Worm (Caenorhabditis elegans): ENCODE data around the gene nhr-268.

The nhr-268 gene

DNA sequence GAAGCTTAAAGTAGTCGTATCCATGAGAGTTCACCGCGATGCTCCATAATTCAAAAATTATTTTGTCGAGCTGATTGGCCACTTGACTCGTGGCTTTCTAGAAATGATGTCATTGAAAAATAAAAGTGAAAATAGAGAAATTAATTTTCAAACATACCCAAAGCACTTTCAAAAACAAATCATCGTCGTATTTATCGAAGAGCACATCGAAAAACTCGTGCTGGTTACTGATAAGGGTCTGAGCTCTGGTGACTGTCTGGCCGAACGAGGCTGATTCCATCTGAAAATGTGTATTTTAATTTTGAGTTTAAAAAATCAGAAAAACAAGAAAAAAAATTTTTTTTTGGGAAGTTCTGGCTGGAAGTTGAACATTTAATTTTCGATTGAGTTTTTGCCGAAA, 22.3 kb downstream of the nhr-268 start:
- TF ChIP-seq ces-1 (GFP tag; optimal IDR thresholded peaks at IDR 0.05): no peak
- TF ChIP-seq unc-62 (GFP tag; optimal IDR thresholded peaks at IDR 0.05): no peak
- TF ChIP-seq hlh-1 (tag; optimal IDR thresholded peaks at IDR 0.05): no peak
- no peak for TF ChIP-seq ceh-43 (GFP tag; optimal IDR thresholded peaks at IDR 0.05)
- TF ChIP-seq nhr-76 (tag; optimal IDR thresholded peaks at IDR 0.05): no peak
- TF ChIP-seq drap-1 (GFP tag; optimal IDR thresholded peaks at IDR 0.05): no peak
- TF ChIP-seq cnd-1 (tag; optimal IDR thresholded peaks at IDR 0.05): no peak
- TF ChIP-seq flh-1 (GFP tag; optimal IDR thresholded peaks at IDR 0.05): no peak
- TF ChIP-seq sptf-1 (tag; optimal IDR thresholded peaks at IDR 0.05): no peak
- TF ChIP-seq blmp-1 (tag; optimal IDR thresholded peaks at IDR 0.05): no peak
- no peak for TF ChIP-seq ceh-39 (tag; optimal IDR thresholded peaks at IDR 0.05)

DNA sequence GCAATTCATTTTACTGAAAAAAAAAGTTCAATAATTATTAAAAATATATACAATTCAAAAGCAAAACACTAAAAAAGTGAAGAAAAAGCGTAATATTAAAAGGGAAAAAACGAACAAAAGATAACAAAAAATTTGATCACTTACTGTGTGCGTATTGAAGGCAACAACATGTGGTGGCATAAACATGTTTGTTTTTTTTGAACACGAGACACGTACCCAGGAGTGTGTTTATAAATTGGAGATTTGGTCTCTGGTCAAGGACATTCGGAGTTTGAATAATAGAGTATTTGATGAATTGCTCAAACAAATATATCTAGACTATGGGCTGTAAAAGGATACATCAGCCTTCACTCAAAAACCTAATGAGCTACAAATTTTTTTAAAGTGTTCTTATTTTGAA, 25.6 kb downstream of the nhr-268 start:
- TF ChIP-seq unc-62 (GFP tag; optimal IDR thresholded peaks at IDR 0.05): no peak
- no peak for TF ChIP-seq ham-2 (GFP tag; optimal IDR thresholded peaks at IDR 0.05)
- TF ChIP-seq nhr-12 (tag; optimal IDR thresholded peaks at IDR 0.05): no peak
- no peak for TF ChIP-seq unc-39 (tag; optimal IDR thresholded peaks at IDR 0.05)
- no peak for TF ChIP-seq zip-8 (tag; optimal IDR thresholded peaks at IDR 0.05)
- TF ChIP-seq nhr-2 (tag; optimal IDR thresholded peaks at IDR 0.05): no peak
- TF ChIP-seq bed-3 (GFP tag; optimal IDR thresholded peaks at IDR 0.05): no peak
- no peak for TF ChIP-seq mls-2 (tag; optimal IDR thresholded peaks at IDR 0.05)
- no peak for TF ChIP-seq blmp-1 (tag; optimal IDR thresholded peaks at IDR 0.05)
- no peak for TF ChIP-seq lin-32 (GFP tag; optimal IDR thresholded peaks at IDR 0.05)
- no peak for TF ChIP-seq flh-1 (GFP tag; optimal IDR thresholded peaks at IDR 0.05)
- TF ChIP-seq elt-1 (tag; optimal IDR thresholded peaks at IDR 0.05; ENCODE audit: borderline replicate concordance, insufficient read depth): no peak
- TF ChIP-seq ceh-39 (tag; optimal IDR thresholded peaks at IDR 0.05): no peak
- TF ChIP-seq nhr-28 (tag; optimal IDR thresholded peaks at IDR 0.05): no peak
- TF ChIP-seq mep-1 (tag; optimal IDR thresholded peaks at IDR 0.05): no peak
- no peak for TF ChIP-seq snpc-4 (tag; optimal IDR thresholded peaks at IDR 0.05)
- TF ChIP-seq nhr-237 (tag; optimal IDR thresholded peaks at IDR 0.05): no peak
- TF ChIP-seq M03D4.4 (tag; optimal IDR thresholded peaks at IDR 0.05): no peak
- TF ChIP-seq unc-120 (tag; optimal IDR thresholded peaks at IDR 0.05; ENCODE audit: poor library complexity, severe bottlenecking): no peak

DNA sequence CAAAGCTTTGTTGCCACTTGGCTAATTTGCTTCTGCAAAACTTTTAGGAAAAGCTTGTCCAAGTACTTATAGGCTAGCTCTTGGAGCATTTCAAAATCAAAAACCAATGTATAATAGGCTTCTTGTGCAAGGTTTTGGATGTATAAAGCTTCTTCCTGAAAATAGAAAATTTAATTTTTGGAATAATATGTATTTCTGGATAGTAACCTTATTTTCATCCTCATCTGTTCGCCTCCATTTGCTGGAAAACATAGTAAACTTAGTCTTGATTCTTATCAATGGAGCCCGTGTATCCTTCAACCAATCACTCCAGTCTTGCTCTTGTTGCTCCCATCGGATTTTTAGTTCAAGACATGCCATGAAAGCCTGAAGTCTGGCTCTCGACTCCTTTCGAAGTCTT, 26.6 kb downstream of the nhr-268 start, which contains the start of gene Y6E2A.4:
Y6E2A.4 (minus strand) TSS at position 101 of the 400 bp plus-strand sequence.
- TF ChIP-seq ces-1 (GFP tag; optimal IDR thresholded peaks at IDR 0.05): no peak
- no peak for TF ChIP-seq ceh-39 (tag; optimal IDR thresholded peaks at IDR 0.05)
- TF ChIP-seq lin-13 (tag; optimal IDR thresholded peaks at IDR 0.05): no peak
- no peak for TF ChIP-seq bed-3 (GFP tag; optimal IDR thresholded peaks at IDR 0.05)
- TF ChIP-seq flh-1 (GFP tag; optimal IDR thresholded peaks at IDR 0.05): no peak
- TF ChIP-seq ceh-43 (GFP tag; optimal IDR thresholded peaks at IDR 0.05): no peak
- TF ChIP-seq nhr-76 (tag; optimal IDR thresholded peaks at IDR 0.05): no peak
- TF ChIP-seq ztf-11 (tag; optimal IDR thresholded peaks at IDR 0.05): no peak
- TF ChIP-seq zip-8 (tag; optimal IDR thresholded peaks at IDR 0.05): no peak
- no peak for TF ChIP-seq drap-1 (GFP tag; optimal IDR thresholded peaks at IDR 0.05)
- TF ChIP-seq cnd-1 (tag; optimal IDR thresholded peaks at IDR 0.05): no peak
- TF ChIP-seq hlh-1 (tag; optimal IDR thresholded peaks at IDR 0.05): no peak
- no peak for TF ChIP-seq sem-2 (GFP tag; optimal IDR thresholded peaks at IDR 0.05)
- TF ChIP-seq lin-32 (GFP tag; optimal IDR thresholded peaks at IDR 0.05): no peak
- no peak for TF ChIP-seq nhr-12 (tag; optimal IDR thresholded peaks at IDR 0.05)
- no peak for TF ChIP-seq elt-3 (tag; optimal IDR thresholded peaks at IDR 0.05)
- TF ChIP-seq mls-2 (tag; optimal IDR thresholded peaks at IDR 0.05): no peak

DNA sequence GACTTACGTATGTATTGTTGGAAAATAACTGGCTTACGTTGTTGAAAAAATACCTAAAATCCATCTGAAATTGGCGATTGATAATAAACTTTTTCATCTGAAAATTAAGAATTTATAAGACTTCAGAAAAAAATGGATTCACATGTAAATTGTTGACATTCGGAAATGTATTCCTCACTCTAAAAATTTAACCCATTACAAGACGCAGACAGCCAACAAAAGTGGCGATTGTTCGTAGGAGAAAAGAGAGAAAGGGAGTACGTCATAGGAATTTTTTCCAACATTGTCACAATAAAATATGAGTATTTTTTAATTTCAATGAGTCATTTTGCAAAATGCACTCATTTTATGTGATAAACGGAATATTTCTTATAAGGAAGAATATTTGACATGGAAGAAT, 28.5 kb downstream of the nhr-268 start, which contains the start of gene Y6E2A.5:
Y6E2A.5 (minus strand) TSS at position 101 of the 400 bp plus-strand sequence.
- no peak for TF ChIP-seq elt-1 (tag; optimal IDR thresholded peaks at IDR 0.05; ENCODE audit: borderline replicate concordance, insufficient read depth)
- no peak for TF ChIP-seq elt-3 (tag; optimal IDR thresholded peaks at IDR 0.05)
- no peak for TF ChIP-seq ham-2 (GFP tag; optimal IDR thresholded peaks at IDR 0.05)
- TF ChIP-seq hlh-1 (tag; optimal IDR thresholded peaks at IDR 0.05): no peak
- TF ChIP-seq M03D4.4 (tag; optimal IDR thresholded peaks at IDR 0.05): no peak
- TF ChIP-seq ceh-83 (GFP tag; optimal IDR thresholded peaks at IDR 0.05): no peak
- no peak for TF ChIP-seq sem-2 (GFP tag; optimal IDR thresholded peaks at IDR 0.05)
- no peak for TF ChIP-seq nhr-237 (tag; optimal IDR thresholded peaks at IDR 0.05)
- TF ChIP-seq ces-1 (GFP tag; optimal IDR thresholded peaks at IDR 0.05): no peak
- TF ChIP-seq nhr-2 (tag; optimal IDR thresholded peaks at IDR 0.05): no peak
- TF ChIP-seq nhr-12 (tag; optimal IDR thresholded peaks at IDR 0.05): no peak
- no peak for TF ChIP-seq mab-5 (tag; optimal IDR thresholded peaks at IDR 0.05)
- TF ChIP-seq ztf-11 (tag; optimal IDR thresholded peaks at IDR 0.05): no peak
- no peak for TF ChIP-seq unc-39 (tag; optimal IDR thresholded peaks at IDR 0.05)
- TF ChIP-seq mls-2 (tag; optimal IDR thresholded peaks at IDR 0.05): no peak
- TF ChIP-seq drap-1 (GFP tag; optimal IDR thresholded peaks at IDR 0.05): no peak
- no peak for TF ChIP-seq nhr-76 (tag; optimal IDR thresholded peaks at IDR 0.05)
- TF ChIP-seq lin-13 (tag; optimal IDR thresholded peaks at IDR 0.05): no peak
- no peak for TF ChIP-seq unc-120 (tag; optimal IDR thresholded peaks at IDR 0.05; ENCODE audit: poor library complexity, severe bottlenecking)
